Worm (Caenorhabditis elegans): ENCODE measurements around the gene srt-4.

ce11 chrV:2570643-2571042 lies 7.1 kb upstream of the srt-4 start, which contains the start of gene srj-19:
- TF ChIP-seq pha-4 (tag; optimal IDR thresholded peaks at IDR 0.05) (no peak), ama-1 (optimal IDR thresholded peaks at IDR 0.05) (no peak), ceh-9 (tag; optimal IDR thresholded peaks at IDR 0.05) (no peak)

Measured in whole organism, late embryonic.